Worm (Caenorhabditis elegans): ENCODE results near the gene C49F5.7.
A peak's percentile ranks its signal among the peaks of the same experiment; 100 is the strongest.

The C49F5.7 gene

ce11 chrX:11946788-11947463 is 47.7 kb upstream of the C49F5.7 start, which contains the start of gene nfya-1 (continued):
- TF ChIP-seq ceh-28 (tag; optimal IDR thresholded peaks at IDR 0.05): peak; percentile 62
- no peak for TF ChIP-seq mep-1 (tag; optimal IDR thresholded peaks at IDR 0.05)
- peak; percentile 75 for TF ChIP-seq mes-2 (tag; optimal IDR thresholded peaks at IDR 0.05; ENCODE audit: poor library complexity, severe bottlenecking)
- no peak for TF ChIP-seq jun-1 (tag; optimal IDR thresholded peaks at IDR 0.05)
- peak; percentile 71 for TF ChIP-seq nhr-25 (tag; optimal IDR thresholded peaks at IDR 0.05; ENCODE audit: borderline replicate concordance, insufficient read depth)
- 0 out of 2 replicates have a peak, but pooled peaks have one; percentile 9 for TF ChIP-seq madf-9 (GFP tag; conservative IDR thresholded peaks at IDR 0.05)
- peak; percentile 76 for TF ChIP-seq hmg-1.1 (GFP tag; IDR thresholded peaks at IDR 0.05)

DNA sequence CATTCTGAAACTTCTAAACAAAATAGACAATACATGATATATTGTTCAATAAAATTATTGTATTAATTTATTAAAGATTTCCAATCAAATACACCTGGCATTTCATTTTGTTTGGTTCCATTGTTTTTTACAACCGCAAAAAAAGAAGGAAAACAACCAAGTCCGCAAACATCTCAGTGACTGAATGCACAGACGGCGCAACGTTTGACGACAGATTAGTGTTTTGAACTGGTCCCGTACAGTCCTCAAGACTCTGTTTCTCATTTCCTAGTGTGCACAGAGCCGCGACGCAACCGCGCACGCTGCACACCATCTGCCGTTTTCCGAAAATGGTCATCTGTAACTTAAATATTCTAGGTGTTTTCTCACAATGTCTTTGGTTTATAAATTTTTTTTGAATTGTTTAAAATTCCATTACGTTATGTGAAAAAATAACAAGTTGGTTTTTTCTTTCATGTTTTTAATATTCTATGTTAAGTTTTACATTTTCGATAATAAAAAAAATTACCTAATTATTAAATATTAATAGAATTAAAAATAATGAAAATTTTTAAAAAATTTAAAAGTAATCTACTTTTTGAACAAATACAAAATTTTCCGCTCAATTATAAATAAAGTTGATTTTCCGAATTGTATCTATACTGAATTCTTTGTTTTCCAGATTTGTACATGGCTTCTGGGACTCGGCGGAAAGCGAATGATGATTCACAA is 46.2 kb upstream of the C49F5.7 start, which contains the start of gene lsd-1:
Gene lsd-1 (plus strand): TSS at position 661 of the 711 bp plus-strand sequence.
- no peak for TF ChIP-seq daf-16 (GFP tag; optimal IDR thresholded peaks at IDR 0.05)
- peak; percentile 39 for TF ChIP-seq daf-16 (tag; optimal IDR thresholded peaks at IDR 0.05)
- peak; percentile 42 for TF ChIP-seq dve-1 (tag; optimal IDR thresholded peaks at IDR 0.05; ENCODE audit: insufficient read depth)
- TF ChIP-seq zfp-2 (tag; optimal IDR thresholded peaks at IDR 0.05): no peak
- peak; percentile 28 for TF ChIP-seq rbr-2 (tag; optimal IDR thresholded peaks at IDR 0.05)
- peak in 1 of 2 experiments; percentile 76 for TF ChIP-seq unc-62 (GFP tag; optimal IDR thresholded peaks at IDR 0.05 in 1 of 2)
- TF ChIP-seq unc-62 (tag; optimal IDR thresholded peaks at IDR 0.05): no peak

DNA sequence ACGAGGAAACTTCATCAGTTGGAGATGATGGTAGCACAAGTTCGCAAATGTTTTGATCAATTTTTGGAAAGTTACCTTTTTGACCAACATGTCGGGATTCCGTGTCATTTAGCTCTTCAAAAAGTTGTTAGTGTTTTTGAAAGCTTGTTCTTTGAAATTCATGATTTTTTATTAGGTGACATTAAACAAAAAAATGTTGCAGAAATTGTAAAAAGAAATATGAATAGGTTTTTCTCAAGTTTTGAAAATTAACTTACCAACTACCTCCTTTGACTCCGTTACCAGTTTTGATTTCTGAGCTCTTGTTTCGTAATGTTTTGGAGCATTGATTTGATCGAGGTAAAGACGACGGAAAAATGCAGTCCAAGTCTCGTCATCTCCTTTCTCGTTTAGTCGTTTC is 42.5 kb upstream of the C49F5.7 start:
- TF ChIP-seq unc-62 (GFP tag; optimal IDR thresholded peaks at IDR 0.05 in 1 of 2) (peak in 1 of 2 experiments; percentile 94), unc-62 (tag; optimal IDR thresholded peaks at IDR 0.05) (no peak), sdz-12 (GFP tag; optimal IDR thresholded peaks at IDR 0.05) (no peak), lin-29 (GFP tag; IDR thresholded peaks at IDR 0.05) (no peak), attf-4 (tag; optimal IDR thresholded peaks at IDR 0.05) (no peak), nhr-11 (tag; optimal IDR thresholded peaks at IDR 0.05) (no peak), daf-19 (GFP tag; conservative IDR thresholded peaks at IDR 0.05) (no peak)

ce11 chrX:11953229-11953628 is 41.4 kb upstream of the C49F5.7 start, which contains the start of gene T08D10.4:
TSS of gene T08D10.4 (minus strand) at chrX:11953329.
- TF ChIP-seq T20F7.1 (GFP tag; optimal IDR thresholded peaks at IDR 0.05) (no peak), unc-62 (GFP tag; optimal IDR thresholded peaks at IDR 0.05 in 1 of 2) (peak in 1 of 2 experiments; percentile 8), unc-62 (tag; optimal IDR thresholded peaks at IDR 0.05) (no peak)

- TF ChIP-seq tra-1 (GFP tag; IDR thresholded peaks at IDR 0.05): no peak
- TF ChIP-seq sdz-12 (GFP tag; optimal IDR thresholded peaks at IDR 0.05): no peak
- no peak for TF ChIP-seq F26F4.8 (GFP tag; conservative IDR thresholded peaks at IDR 0.05)
- no peak for TF ChIP-seq zfp-2 (tag; optimal IDR thresholded peaks at IDR 0.05)
- TF ChIP-seq aha-1 (tag): no peak
- TF ChIP-seq egl-27 (tag; optimal IDR thresholded peaks at IDR 0.05): no peak
- no peak for TF ChIP-seq ztf-7 (tag; optimal IDR thresholded peaks at IDR 0.05)
- TF ChIP-seq snpc-1.2 (GFP tag; IDR thresholded peaks at IDR 0.05): no peak
- no peak for TF ChIP-seq lin-38 (GFP tag; IDR thresholded peaks at IDR 0.05)
- no peak for TF ChIP-seq nhr-48 (tag; optimal IDR thresholded peaks at IDR 0.05)
- no peak for TF ChIP-seq attf-4 (tag; optimal IDR thresholded peaks at IDR 0.05)
- TF ChIP-seq madf-5 (GFP tag; IDR thresholded peaks at IDR 0.05): no peak
- TF ChIP-seq lim-7 (GFP tag; IDR thresholded peaks at IDR 0.05): no peak
- no peak for TF ChIP-seq hlh-11 (tag; optimal IDR thresholded peaks at IDR 0.05)
Observed at ce11 chrX:11955125-11955524, 39.5 kb upstream of the C49F5.7 start, which contains the start of gene T08D10.3. TSS of gene T08D10.3 (plus strand) at chrX:11955425.
